Fruit fly (Drosophila melanogaster): ENCODE results near the gene CG31917.
A peak's percentile ranks its signal among the peaks of the same experiment; 100 is the strongest.

Gene CG31917

dm6 chr2L:5000287-5000871, 10.3 kb downstream of the CG31917 start (continued):
- TF ChIP-seq CG8765 (GFP tag; IDR thresholded peaks at IDR 0.05): peak; percentile 71
- peak; percentile 89 for TF ChIP-seq twi (tag; optimal IDR thresholded peaks at IDR 0.05)
- peak; percentile 60 for TF ChIP-seq sens-2 (GFP tag; IDR thresholded peaks at IDR 0.05)
- TF ChIP-seq Dbx (GFP tag; IDR thresholded peaks at IDR 0.05): peak; percentile 53
- peak; percentile 9 for TF ChIP-seq CG1792 (GFP tag; optimal IDR thresholded peaks at IDR 0.05)
- TF ChIP-seq CG12942 (GFP tag; optimal IDR thresholded peaks at IDR 0.05): peak; percentile 54
- TF ChIP-seq Fer3 (tag; optimal IDR thresholded peaks at IDR 0.05): peak; percentile 76
- TF ChIP-seq Nf-YA (GFP tag; IDR thresholded peaks at IDR 0.05): peak; percentile 53; the same call in 1 of the 2 replicates
- peak; percentile 73 for TF ChIP-seq CG6813 (GFP tag; optimal IDR thresholded peaks at IDR 0.05)
- TF ChIP-seq CG34224 (GFP tag; IDR thresholded peaks at IDR 0.05; ENCODE audit: partially characterized antibody): no peak
- TF ChIP-seq Hmx (GFP tag; optimal IDR thresholded peaks at IDR 0.05): peak; percentile 69
- TF ChIP-seq ewg (GFP tag; optimal IDR thresholded peaks at IDR 0.05): peak; percentile 54
- no peak for TF ChIP-seq luna (GFP tag; optimal IDR thresholded peaks at IDR 0.05)
- peak; percentile 78 for TF ChIP-seq peb (GFP tag; IDR thresholded peaks at IDR 0.05)
- no peak for TF ChIP-seq CG43689 (GFP tag; IDR thresholded peaks at IDR 0.05)
- no peak for TF ChIP-seq CG8478 (optimal IDR thresholded peaks at IDR 0.05)
- TF ChIP-seq CG4282 (GFP tag; optimal IDR thresholded peaks at IDR 0.05): no peak
- peak; percentile 58 for TF ChIP-seq wdn (GFP tag; IDR thresholded peaks at IDR 0.05)
- peak; percentile 75 for TF ChIP-seq Drgx (GFP tag; IDR thresholded peaks at IDR 0.05)
- peak; percentile 73 for TF ChIP-seq CG4820 (GFP tag; optimal IDR thresholded peaks at IDR 0.05)
- 0 out of 2 replicates have a peak, but pooled peaks have one; percentile 32 for TF ChIP-seq CG4360 (GFP tag; IDR thresholded peaks at IDR 0.05)
- TF ChIP-seq ac (GFP tag; optimal IDR thresholded peaks at IDR 0.05): peak; percentile 82
- no peak for TF ChIP-seq CG1832 (GFP tag; optimal IDR thresholded peaks at IDR 0.05)
- peak; percentile 93 for TF ChIP-seq dmrt11E (tag; optimal IDR thresholded peaks at IDR 0.05)
- TF ChIP-seq exex (tag; optimal IDR thresholded peaks at IDR 0.05): peak; percentile 33
- TF ChIP-seq CG2712 (tag; optimal IDR thresholded peaks at IDR 0.05): peak; percentile 92
- TF ChIP-seq Hr39 (optimal IDR thresholded peaks at IDR 0.05): no peak
- peak; percentile 53 for TF ChIP-seq Dad (GFP tag; optimal IDR thresholded peaks at IDR 0.05)
- 0 out of 2 replicates have a peak, but pooled peaks have one; percentile 25 for TF ChIP-seq CG6272 (GFP tag; IDR thresholded peaks at IDR 0.05)
- TF ChIP-seq CG7372 (GFP tag; IDR thresholded peaks at IDR 0.05): peak; percentile 79
- TF ChIP-seq al (GFP tag; IDR thresholded peaks at IDR 0.05): peak; percentile 79
- peak; percentile 59 for TF ChIP-seq Bteb2 (GFP tag; optimal IDR thresholded peaks at IDR 0.05)
- no peak; the same call in 1 of the 2 replicates for TF ChIP-seq bbx (GFP tag; IDR thresholded peaks at IDR 0.05; ENCODE audit: partially characterized antibody)
- TF ChIP-seq disco-r (GFP tag; optimal IDR thresholded peaks at IDR 0.05): peak; percentile 69
- peak; percentile 62 for TF ChIP-seq slp2 (GFP tag; optimal IDR thresholded peaks at IDR 0.05)
- peak; percentile 72; the same call in 1 of the 4 replicates for TF ChIP-seq chinmo (GFP tag; IDR thresholded peaks at IDR 0.05; ENCODE audit: partially characterized antibody)
- no peak for TF ChIP-seq CG16779 (GFP tag; IDR thresholded peaks at IDR 0.05)
- TF ChIP-seq az2 (GFP tag; optimal IDR thresholded peaks at IDR 0.05): peak; percentile 77
- TF ChIP-seq bcd (GFP tag; optimal IDR thresholded peaks at IDR 0.05): peak; percentile 80
- peak; percentile 69 for TF ChIP-seq CG10462 (GFP tag; optimal IDR thresholded peaks at IDR 0.05)
- peak; percentile 68 for TF ChIP-seq yki (optimal IDR thresholded peaks at IDR 0.05)
- peak; percentile 86 for TF ChIP-seq dmrt99B (tag; optimal IDR thresholded peaks at IDR 0.05)
- peak; percentile 46 for TF ChIP-seq schlank (tag; optimal IDR thresholded peaks at IDR 0.05)
- no peak for TF ChIP-seq CG14965 (GFP tag; optimal IDR thresholded peaks at IDR 0.05; ENCODE audit: borderline replicate concordance)
- TF ChIP-seq CG13123 (GFP tag; optimal IDR thresholded peaks at IDR 0.05): peak; percentile 41
- peak; percentile 61 for TF ChIP-seq CG1647 (GFP tag; optimal IDR thresholded peaks at IDR 0.05)
- TF ChIP-seq Xrp1 (GFP tag; IDR thresholded peaks at IDR 0.05): peak; percentile 92
- no peak for TF ChIP-seq Dll (GFP tag; IDR thresholded peaks at IDR 0.05; ENCODE audit: partially characterized antibody)
- no peak for TF ChIP-seq HLHmδ (GFP tag; optimal IDR thresholded peaks at IDR 0.05)
- TF ChIP-seq mam (GFP tag; optimal IDR thresholded peaks at IDR 0.05): peak; percentile 70
- TF ChIP-seq croc (GFP tag; conservative IDR thresholded peaks at IDR 0.05): peak; percentile 75

Data from whole organism, embryonic.